Fruit fly (Drosophila melanogaster): ENCODE results near the gene CG4440.

The CG4440 gene

dm6 chr2L:16310648-16311047, 19.1 kb upstream of the CG4440 start, which contains the start of the genes cni and fzy:
Gene cni, minus strand, starts transcription at chr2L:16310726.
Gene fzy, plus strand, starts transcription at chr2L:16310956.
- TF ChIP-seq CG5953 (GFP tag; IDR thresholded peaks at IDR 0.05) (no peak), CG13424 (tag; optimal IDR thresholded peaks at IDR 0.05) (peak; percentile 8), BtbVII (GFP tag; optimal IDR thresholded peaks at IDR 0.05) (no peak), CkIIα-i1 (GFP tag; IDR thresholded peaks at IDR 0.05) (no peak), CG13123 (GFP tag; optimal IDR thresholded peaks at IDR 0.05) (no peak), CG9215 (GFP tag; IDR thresholded peaks at IDR 0.05) (no peak), Mad (GFP tag; optimal IDR thresholded peaks at IDR 0.05) (peak; percentile 9), CG4424 (GFP tag; optimal IDR thresholded peaks at IDR 0.05) (peak; percentile 42), nmo (GFP tag; optimal IDR thresholded peaks at IDR 0.05) (peak; percentile 73), Ets65A (GFP tag) (peak; percentile 82), ken (GFP tag; IDR thresholded peaks at IDR 0.05) (no peak), Dip2 (GFP tag; IDR thresholded peaks at IDR 0.05) (no peak), CG11560 (tag; IDR thresholded peaks at IDR 0.05) (no peak), zen2 (GFP tag; IDR thresholded peaks at IDR 0.05; ENCODE audit: partially characterized antibody) (no peak), CG9797 (GFP tag; optimal IDR thresholded peaks at IDR 0.05) (peak; percentile 98), Adf1 (GFP tag; IDR thresholded peaks at IDR 0.05) (no peak), croc (GFP tag; conservative IDR thresholded peaks at IDR 0.05) (no peak), tin (GFP tag; optimal IDR thresholded peaks at IDR 0.05) (peak; percentile 31), NFAT (GFP tag; IDR thresholded peaks at IDR 0.05) (no peak), CG8359 (GFP tag; optimal IDR thresholded peaks at IDR 0.05; ENCODE audit: borderline replicate concordance) (no peak), CG13775 (GFP tag; optimal IDR thresholded peaks at IDR 0.05) (peak; percentile 45), CG12299 (tag; optimal IDR thresholded peaks at IDR 0.05) (no peak), TFAM (GFP tag; optimal IDR thresholded peaks at IDR 0.05) (no peak), jigr1 (GFP tag; IDR thresholded peaks at IDR 0.05) (no peak), CG10366 (GFP tag; IDR thresholded peaks at IDR 0.05) (no peak), CG15601 (tag; optimal IDR thresholded peaks at IDR 0.05) (peak; percentile 3), CG11696 (GFP tag; IDR thresholded peaks at IDR 0.05) (no peak), fd96Cb (tag; optimal IDR thresholded peaks at IDR 0.05) (no peak), CG3726 (GFP tag; IDR thresholded peaks at IDR 0.05) (no peak), CG10959 (GFP tag; IDR thresholded peaks at IDR 0.05) (no peak), CG4730 (GFP tag; IDR thresholded peaks at IDR 0.05) (no peak), CG5180 (GFP tag; optimal IDR thresholded peaks at IDR 0.05) (no peak), gcm (GFP tag; optimal IDR thresholded peaks at IDR 0.05) (no peak), bbx (GFP tag; IDR thresholded peaks at IDR 0.05; ENCODE audit: partially characterized antibody) (0 out of 2 replicates have a peak, but pooled peaks have one; percentile 10), CG6689 (GFP tag; IDR thresholded peaks at IDR 0.05) (no peak), Fer1 (GFP tag; optimal IDR thresholded peaks at IDR 0.05) (no peak), ham (GFP tag; IDR thresholded peaks at IDR 0.05) (no peak), Dref (GFP tag; IDR thresholded peaks at IDR 0.05) (no peak), lilli (GFP tag; optimal IDR thresholded peaks at IDR 0.05) (peak; percentile 48), gsb-n (tag; optimal IDR thresholded peaks at IDR 0.05) (peak; percentile 40), grau (tag; optimal IDR thresholded peaks at IDR 0.05) (peak; percentile 32), Sin3A (optimal IDR thresholded peaks at IDR 0.05) (peak; percentile 86), Doc3 (GFP tag; IDR thresholded peaks at IDR 0.05; ENCODE audit: partially characterized antibody) (no peak), Max (GFP tag; optimal IDR thresholded peaks at IDR 0.05) (peak; percentile 66), kni (GFP tag; optimal IDR thresholded peaks at IDR 0.05) (no peak), Hr39 (optimal IDR thresholded peaks at IDR 0.05) (no peak), CG4328 (GFP tag; optimal IDR thresholded peaks at IDR 0.05) (no peak), CG7928 (GFP tag; optimal IDR thresholded peaks at IDR 0.05) (peak; percentile 97), CG11085 (GFP tag; IDR thresholded peaks at IDR 0.05) (no peak), wdn (GFP tag; IDR thresholded peaks at IDR 0.05) (no peak), E2f2 (GFP tag; IDR thresholded peaks at IDR 0.05) (peak; percentile 93), CG9932 (GFP tag; IDR thresholded peaks at IDR 0.05) (no peak), Mes4 (GFP tag; optimal IDR thresholded peaks at IDR 0.05) (no peak)
